Fruit fly (Drosophila melanogaster) whole organism, wandering third instar larva: ENCODE results near the gene CG43679.

ENCODE experiments used
- CG32264 ChIP-seq: fragments of 200-800 bp; sonication (Bioruptor generic); optimal IDR thresholded peaks from 2 replicates; lab custom pipeline; 2016; ENCODE audit warnings: missing biosample characterization, missing genetic modification characterization
- Hr78 ChIP-seq: fragments of >200 bp; optimal IDR thresholded peaks from 2 replicates; lab custom pipeline; 2017; ENCODE audit warnings: missing biosample characterization, missing genetic modification characterization
- Mio ChIP-seq: sonication (Bioruptor generic); optimal IDR thresholded peaks from 2 replicates; lab custom pipeline; 2016; ENCODE audit warnings: missing biosample characterization, missing genetic modification characterization
- OdsH ChIP-seq: fragments of 200-800 bp; sonication (Bioruptor generic); optimal IDR thresholded peaks from 2 replicates; lab custom pipeline; 2016; ENCODE audit warnings: missing biosample characterization, mild to moderate bottlenecking, missing genetic modification characterization
- Rel ChIP-seq, 2 experiments: fragments of 200-800 bp; sonication (Bioruptor generic) in 1 of 2; optimal IDR thresholded peaks; 2 replicates in 1 of 2; 3 replicates in 1 of 2; lab custom pipeline; 2016 to 2019; ENCODE audit warnings: mild to moderate bottlenecking in 2 of 2, missing biosample characterization in 2 of 2, missing genetic modification characterization in 2 of 2, moderate library complexity in 1 of 2
- br ChIP-seq: fragments of 200-800 bp; sonication (Bioruptor generic); optimal IDR thresholded peaks from 2 replicates; lab custom pipeline; 2016; ENCODE audit warnings: missing biosample characterization, missing genetic modification characterization
- h ChIP-seq: fragments of 200-800 bp; sonication (Bioruptor generic); optimal IDR thresholded peaks from 3 replicates; lab custom pipeline; 2016; ENCODE audit warnings: missing biosample characterization, mild to moderate bottlenecking, missing genetic modification characterization
- jim ChIP-seq: fragments of 175-275, 200-325 bp; sonication (Bioruptor generic); optimal IDR thresholded peaks from 2 replicates; lab custom pipeline; 2016; ENCODE audit warnings: missing biosample characterization, mild to moderate bottlenecking, missing genetic modification characterization
- psq ChIP-seq: fragments of 200-800 bp; sonication (Bioruptor generic); optimal IDR thresholded peaks from 3 replicates; lab custom pipeline; 2017; ENCODE audit warnings: missing biosample characterization, mild to moderate bottlenecking, missing genetic modification characterization, moderate library complexity
- sage ChIP-seq: fragments of 200-800 bp; sonication (Bioruptor generic); optimal IDR thresholded peaks from 2 replicates; lab custom pipeline; 2016; ENCODE audit warnings: missing biosample characterization, mild to moderate bottlenecking, missing genetic modification characterization
- usp ChIP-seq: fragments of >200 bp; optimal IDR thresholded peaks from 2 replicates; lab custom pipeline; 2017; ENCODE audit warnings: missing biosample characterization, missing genetic modification characterization

dm6 chr3L:15093929-15094588 lies 42.8 kb upstream of the CG43679 start:
- TF ChIP-seq CG32264 (no peak), h (peak; percentile 50), usp (GFP tag; lab: Kevin White, UChicago) (no peak), psq (GFP tag; lab: Kevin White, UChicago) (peak; percentile 0), br (GFP tag; lab: Kevin White, UChicago) (peak; percentile 26), Rel (GFP tag; optimal IDR thresholded peaks at IDR 0.05; lab: Kevin White, UChicago) (no peak), Rel (tag; optimal IDR thresholded peaks at IDR 0.05; lab: Kevin White, UChicago) (no peak), Mio (no peak), OdsH (peak; percentile 15), sage (peak; percentile 28), jim (GFP tag; lab: Kevin White, UChicago) (no peak), Hr78 (no peak)
